Worm (Caenorhabditis elegans) whole organism, young adult: ENCODE results near the gene moe-3.

Source experiments
- B0035.1 ChIP-seq: sonication (generic microtip); optimal IDR thresholded peaks from 2 replicates; lab custom pipeline; 2016; ENCODE audit warnings: missing genetic modification characterization, mild to moderate bottlenecking, missing compliant biosample characterization, missing genotype, missing genetic modification reagents
- B0336.3 ChIP-seq: fragments of 200-800 bp; sonication (Bioruptor generic); IDR thresholded peaks from 2 replicates; pipeline ENCODE4 v1.3.6; 2022; ENCODE audit warnings: missing genetic modification characterization, missing compliant biosample characterization
- C06A6.2 ChIP-seq: fragments of 200-800 bp; sonication (Bioruptor generic); conservative IDR thresholded peaks from 2 replicates; pipeline ENCODE4 v1.3.6; 2022; ENCODE audit warnings: missing genetic modification characterization, missing compliant biosample characterization
- F37B4.10 ChIP-seq: fragments of 200-800 bp; sonication (Bioruptor generic); IDR thresholded peaks from 2 replicates; pipeline ENCODE4 v1.3.6; 2022; ENCODE audit warnings: missing genetic modification characterization, missing compliant biosample characterization
- F39B2.1 ChIP-seq: fragments of 200-800 bp; sonication (Bioruptor generic); IDR thresholded peaks from 2 replicates; pipeline ENCODE4 v1.3.6; 2022; ENCODE audit warnings: missing genetic modification reagents, missing genetic modification characterization, missing compliant biosample characterization
- F57A8.1 ChIP-seq: fragments of 200-800 bp; sonication (Bioruptor generic); optimal IDR thresholded peaks from 2 replicates; lab custom pipeline; 2018; ENCODE audit warnings: mild to moderate bottlenecking, missing genetic modification characterization, moderate library complexity, missing compliant biosample characterization
- K11D2.4 ChIP-seq: fragments of 200-800 bp; sonication (Bioruptor generic); IDR thresholded peaks from 2 replicates; pipeline ENCODE4 v1.3.6; 2022; ENCODE audit warnings: missing genetic modification reagents, missing genetic modification characterization, missing compliant biosample characterization
- T07F8.4 ChIP-seq: sonication (generic microtip); optimal IDR thresholded peaks from 2 replicates; lab custom pipeline; 2016; ENCODE audit warnings: mild to moderate bottlenecking, missing genetic modification characterization, moderate library complexity, missing compliant biosample characterization
- akir-1 ChIP-seq: fragments of 200-800 bp; sonication (Bioruptor generic); optimal IDR thresholded peaks from 2 replicates; lab custom pipeline; 2018; ENCODE audit warnings: mild to moderate bottlenecking, missing genetic modification characterization, moderate library complexity, missing compliant biosample characterization
- atf-7 ChIP-seq: sonication (generic microtip); optimal IDR thresholded peaks from 2 replicates; lab custom pipeline; 2017; ENCODE audit warnings: mild to moderate bottlenecking, missing genetic modification characterization, missing compliant biosample characterization
- attf-3 ChIP-seq: fragments of 200-800 bp; sonication (Bioruptor generic); conservative IDR thresholded peaks from 2 replicates; pipeline ENCODE4 v1.3.6; 2022; ENCODE audit warnings: missing genetic modification reagents, missing genetic modification characterization, missing compliant biosample characterization
- attf-5 ChIP-seq: fragments of 200-800 bp; sonication (Bioruptor generic); optimal IDR thresholded peaks from 2 replicates; lab custom pipeline; 2018; ENCODE audit warnings: mild to moderate bottlenecking, missing genetic modification characterization, missing compliant biosample characterization
- bed-2 ChIP-seq: fragments of 200-800 bp; sonication (Bioruptor generic); IDR thresholded peaks from 2 replicates; pipeline ENCODE4 v1.3.6; 2022; ENCODE audit warnings: missing genetic modification reagents, missing genetic modification characterization, missing compliant biosample characterization
- cebp-1 ChIP-seq, 2 experiments: fragments of 200-800 bp in 1 of 2; sonication (Bioruptor generic) in 1 of 2; sonication (generic microtip) in 1 of 2; IDR thresholded peaks in 1 of 2; optimal IDR thresholded peaks in 1 of 2; 2 replicates each; pipeline versions ENCODE4 v1.3.6 to Lab custom; 2017 to 2022; ENCODE audit warnings: missing compliant biosample characterization in 2 of 2, missing genetic modification characterization in 2 of 2, mild to moderate bottlenecking in 1 of 2, missing genetic modification reagents in 1 of 2, moderate library complexity in 1 of 2
- ceh-100 ChIP-seq: fragments of 200-800 bp; sonication (Bioruptor generic); IDR thresholded peaks from 2 replicates; pipeline ENCODE4 v1.3.6; 2022; ENCODE audit warnings: missing genetic modification reagents, missing genetic modification characterization, missing compliant biosample characterization
- ceh-79 ChIP-seq: sonication (generic microtip); optimal IDR thresholded peaks from 2 replicates; lab custom pipeline; 2017; ENCODE audit warnings: mild to moderate bottlenecking, missing genetic modification characterization, missing compliant biosample characterization
- die-1 ChIP-seq: sonication (generic microtip); optimal IDR thresholded peaks from 2 replicates; lab custom pipeline; 2016; ENCODE audit warnings: missing genotype, mild to moderate bottlenecking, missing genetic modification characterization, missing compliant biosample characterization
- dox-1 ChIP-seq: fragments of 200-800 bp; sonication (Bioruptor generic); IDR thresholded peaks from 2 replicates; pipeline ENCODE4 v1.3.6; 2022; ENCODE audit warnings: missing genetic modification reagents, missing genetic modification characterization, missing compliant biosample characterization
- egl-18 ChIP-seq: fragments of 200-800 bp; sonication (Bioruptor generic); IDR thresholded peaks from 2 replicates; pipeline ENCODE4 v1.3.6; 2022; ENCODE audit warnings: missing genetic modification reagents, missing genetic modification characterization, missing compliant biosample characterization
- egrh-3 ChIP-seq: fragments of 200-800 bp; sonication (Bioruptor generic); IDR thresholded peaks from 2 replicates; pipeline ENCODE4 v1.3.6; 2022; ENCODE audit warnings: missing genetic modification reagents, missing genetic modification characterization, missing compliant biosample characterization
- ekl-4 ChIP-seq: fragments of 200-800 bp; sonication (Bioruptor generic); IDR thresholded peaks from 2 replicates; pipeline ENCODE4 v1.3.6; 2022; ENCODE audit warnings: missing genetic modification reagents, missing genetic modification characterization, missing compliant biosample characterization
- ets-4 ChIP-seq: fragments of 200-800 bp; sonication (Bioruptor generic); optimal IDR thresholded peaks from 2 replicates; lab custom pipeline; 2018; ENCODE audit warnings: mild to moderate bottlenecking, missing genetic modification characterization, missing compliant biosample characterization
- hmg-1.2 ChIP-seq: fragments of 200-800 bp; sonication (Bioruptor generic); IDR thresholded peaks from 2 replicates; pipeline ENCODE4 v1.3.6; 2022; ENCODE audit warnings: missing genetic modification reagents, missing genetic modification characterization, missing compliant biosample characterization
- lin-40 ChIP-seq: sonication (generic microtip); optimal IDR thresholded peaks from 2 replicates; lab custom pipeline; 2016; ENCODE audit warnings: missing genetic modification characterization, mild to moderate bottlenecking, missing compliant biosample characterization, missing genotype, missing genetic modification reagents
- lin-54 ChIP-seq: fragments of 200-800 bp; sonication (Bioruptor generic); optimal IDR thresholded peaks from 2 replicates; lab custom pipeline; 2018; ENCODE audit warnings: mild to moderate bottlenecking, missing genetic modification characterization, missing compliant biosample characterization
- madf-3 ChIP-seq: fragments of 200-800 bp; sonication (Bioruptor generic); IDR thresholded peaks from 2 replicates; pipeline ENCODE4 v1.3.6; 2022; ENCODE audit warnings: missing genetic modification reagents, missing genetic modification characterization, missing compliant biosample characterization
- mes-4 ChIP-seq: sonication (generic microtip); optimal IDR thresholded peaks from 2 replicates; lab custom pipeline; 2016; ENCODE audit warnings: missing genotype, missing genetic modification characterization, missing compliant biosample characterization
- nfya-1 ChIP-seq: sonication (generic microtip); optimal IDR thresholded peaks from 2 replicates; lab custom pipeline; 2017; ENCODE audit warnings: antibody characterized with exemption, missing compliant biosample characterization, missing genetic modification characterization, borderline replicate concordance; ENCODE audit not compliant: insufficient read depth
- nhr-179 ChIP-seq: sonication (generic microtip); optimal IDR thresholded peaks from 2 replicates; lab custom pipeline; 2016; ENCODE audit warnings: mild to moderate bottlenecking, missing genetic modification characterization, missing compliant biosample characterization
- nhr-90 ChIP-seq: sonication (generic microtip); optimal IDR thresholded peaks from 2 replicates; lab custom pipeline; 2016; ENCODE audit warnings: missing genotype, mild to moderate bottlenecking, missing genetic modification characterization, missing compliant biosample characterization
- pha-4 ChIP-seq: fragments of 150-350 bp; sonication (generic microtip); optimal IDR thresholded peaks from 2 replicates; lab custom pipeline; 2014; ENCODE audit warnings: missing biosample characterization, missing genetic modification reagents, missing genetic modification characterization
- repo-1 ChIP-seq: sonication (generic microtip); optimal IDR thresholded peaks from 2 replicates; lab custom pipeline; 2017; ENCODE audit warnings: mild to moderate bottlenecking, missing genetic modification characterization, missing compliant biosample characterization
- snpc-1.3 ChIP-seq: sonication (generic microtip); optimal IDR thresholded peaks from 2 replicates; lab custom pipeline; 2017; ENCODE audit warnings: missing genetic modification characterization, mild to moderate bottlenecking, missing compliant biosample characterization, antibody characterized with exemption, moderate library complexity, missing genotype, missing genetic modification reagents; ENCODE audit not compliant: insufficient read depth
- snpc-3.4 ChIP-seq: sonication (generic microtip); optimal IDR thresholded peaks from 2 replicates; lab custom pipeline; 2017; ENCODE audit warnings: missing genetic modification characterization, mild to moderate bottlenecking, missing compliant biosample characterization, antibody characterized with exemption, moderate library complexity, missing genotype, missing genetic modification reagents
- sptf-2 ChIP-seq: fragments of 200-800 bp; sonication (Bioruptor generic); optimal IDR thresholded peaks from 2 replicates; lab custom pipeline; 2018; ENCODE audit warnings: mild to moderate bottlenecking, missing genetic modification characterization, missing compliant biosample characterization
- unc-130 ChIP-seq: sonication (generic microtip); optimal IDR thresholded peaks from 2 replicates; lab custom pipeline; 2016; ENCODE audit warnings: missing genetic modification reagents, missing genetic modification characterization, missing compliant biosample characterization
- zfh-2 ChIP-seq: fragments of 200-800 bp; sonication (Bioruptor generic); conservative IDR thresholded peaks from 2 replicates; pipeline ENCODE4 v1.3.6; 2022; ENCODE audit warnings: missing genetic modification reagents, missing genetic modification characterization, missing compliant biosample characterization
- ztf-6 ChIP-seq: fragments of 200-800 bp; sonication (Bioruptor generic); IDR thresholded peaks from 2 replicates; pipeline ENCODE4 v1.3.6; 2022; ENCODE audit warnings: missing genetic modification reagents, missing genetic modification characterization, missing compliant biosample characterization

The moe-3 gene

ce11 chrII:13174435-13174834, 8.9 kb upstream of the moe-3 start:
- TF ChIP-seq egrh-3 (GFP tag; lab: Robert Waterston, UW) = peak; percentile 16; the same call in 1 of the 2 replicates
- no peak for TF ChIP-seq lin-40
- no peak for TF ChIP-seq T07F8.4 (tag; lab: Kevin White, UChicago)
- TF ChIP-seq snpc-1.3 = no peak
- no peak for TF ChIP-seq nhr-179
- TF ChIP-seq zfh-2 (GFP tag; lab: Robert Waterston, UW) = peak; percentile 67; the same call in 1 of the 2 replicates

- TF ChIP-seq B0336.3 (GFP tag; lab: Robert Waterston, UW) = no peak
- TF ChIP-seq egl-18 = no peak
- TF ChIP-seq egrh-3 (GFP tag; lab: Robert Waterston, UW) = peak; percentile 48; the same call in 1 of the 2 replicates
- TF ChIP-seq zfh-2 (GFP tag; lab: Robert Waterston, UW) = peak; percentile 67; the same call in 1 of the 2 replicates
Measured at ce11 chrII:13170696-13171095, 5.2 kb upstream of the moe-3 start.

- no peak for TF ChIP-seq K11D2.4 (GFP tag; lab: Robert Waterston, UW)
- no peak for TF ChIP-seq pha-4 (tag; lab: Kevin White, UChicago)
- TF ChIP-seq dox-1 (GFP tag; lab: Robert Waterston, UW) = no peak
- TF ChIP-seq B0336.3 (GFP tag; lab: Robert Waterston, UW) = no peak
- no peak for TF ChIP-seq cebp-1 (GFP tag; IDR thresholded peaks at IDR 0.05; lab: Robert Waterston, UW)
- TF ChIP-seq cebp-1 (tag; optimal IDR thresholded peaks at IDR 0.05; lab: Kevin White, UChicago) = peak; percentile 38
- no peak for TF ChIP-seq hmg-1.2 (GFP tag; lab: Robert Waterston, UW)
- no peak for TF ChIP-seq B0035.1 (tag; lab: Kevin White, UChicago)
- TF ChIP-seq lin-54 (GFP tag; lab: Kevin White, UChicago) = no peak
Measured at ce11 chrII:13167493-13167892, 2.0 kb upstream of the moe-3 start.

- no peak for TF ChIP-seq madf-3 (GFP tag; lab: Robert Waterston, UW)
- peak; percentile 6 for TF ChIP-seq attf-5 (GFP tag; lab: Kevin White, UChicago)
- TF ChIP-seq ztf-6 (GFP tag; lab: Robert Waterston, UW) = no peak
- TF ChIP-seq, all 124 proteins: peak for 1
Measured at ce11 chrII:13164062-13164461, 1.5 kb downstream of the moe-3 start.

- no peak for TF ChIP-seq akir-1 (GFP tag; lab: Kevin White, UChicago)
- TF ChIP-seq mes-4 (tag; lab: Kevin White, UChicago) = no peak
- TF ChIP-seq K11D2.4 (GFP tag; lab: Robert Waterston, UW) = no peak
- no peak for TF ChIP-seq atf-7 (tag; lab: Kevin White, UChicago)
- no peak for TF ChIP-seq ets-4
- no peak for TF ChIP-seq attf-3 (GFP tag; lab: Robert Waterston, UW)
- TF ChIP-seq F39B2.1 (GFP tag; lab: Robert Waterston, UW) = no peak
- no peak for TF ChIP-seq F57A8.1
- TF ChIP-seq pha-4 (tag; lab: Kevin White, UChicago) = no peak
- no peak for TF ChIP-seq bed-2 (GFP tag; lab: Robert Waterston, UW)
- TF ChIP-seq nhr-90 = no peak
- no peak for TF ChIP-seq snpc-3.4 (tag; lab: Kevin White, UChicago)
Measured at ce11 chrII:13163009-13163408, 2.5 kb downstream of the moe-3 start.

ce11 chrII:13159869-13160268, 5.7 kb downstream of the moe-3 start:
- TF ChIP-seq ceh-100 (GFP tag; lab: Robert Waterston, UW) (no peak), C06A6.2 (GFP tag; lab: Robert Waterston, UW) (no peak), die-1 (no peak), cebp-1 (GFP tag; IDR thresholded peaks at IDR 0.05; lab: Robert Waterston, UW) (no peak), cebp-1 (tag; optimal IDR thresholded peaks at IDR 0.05; lab: Kevin White, UChicago) (peak; percentile 38), F39B2.1 (GFP tag; lab: Robert Waterston, UW) (no peak), F37B4.10 (GFP tag; lab: Robert Waterston, UW) (0 out of 2 replicates have a peak, but pooled peaks have one; percentile 49), unc-130 (no peak), ekl-4 (GFP tag; lab: Robert Waterston, UW) (no peak), sptf-2 (no peak), lin-40 (no peak), ceh-79 (no peak), nfya-1 (tag; lab: Kevin White, UChicago) (no peak), repo-1 (no peak)
